Worm (Caenorhabditis elegans) whole organism, L1 larva: ENCODE data around the gene C54D10.4.

Experiments
- Y116A8C.19 ChIP-seq: sonication (generic microtip); optimal IDR thresholded peaks from 2 replicates; lab custom pipeline; 2016; ENCODE audit warnings: missing compliant biosample characterization, missing genetic modification characterization, borderline replicate concordance
- aha-1 ChIP-seq: fragments of 150-350 bp; optimal IDR thresholded peaks from 2 replicates; lab custom pipeline; 2014; ENCODE audit warnings: missing biosample characterization, missing genetic modification characterization
- alr-1 ChIP-seq: fragments of 200-800 bp; sonication (Bioruptor generic); optimal IDR thresholded peaks from 2 replicates; lab custom pipeline; 2018; ENCODE audit warnings: borderline replicate concordance, mild to moderate bottlenecking, missing genetic modification characterization, missing compliant biosample characterization
- ama-1 ChIP-seq: fragments of 150-350 bp; optimal IDR thresholded peaks from 2 replicates; lab custom pipeline; 2014
- blmp-1 ChIP-seq: fragments of 150-350 bp; optimal IDR thresholded peaks from 2 replicates; lab custom pipeline; 2014; ENCODE audit warnings: missing biosample characterization, missing genetic modification characterization
- ceh-63 ChIP-seq: fragments of 200-800 bp; sonication (Bioruptor generic); optimal IDR thresholded peaks from 2 replicates; lab custom pipeline; 2018; ENCODE audit warnings: mild to moderate bottlenecking, missing genetic modification characterization, missing compliant biosample characterization
- ceh-82 ChIP-seq, 3 experiments: fragments of 150-350 bp in 1 of 3; sonication (generic microtip) in 2 of 3; optimal IDR thresholded peaks; 2 replicates each; lab custom pipeline; 2014 to 2017; ENCODE audit warnings: missing biosample characterization in 3 of 3, missing genetic modification characterization in 3 of 3
- efl-1 ChIP-seq, 4 experiments: fragments of 150-350 bp; optimal IDR thresholded peaks in 3 of 4; peaks in 1 of 4; 1 replicate in 1 of 4; 2 replicates in 3 of 4; lab custom pipeline; 2014; ENCODE audit warnings: missing biosample characterization in 2 of 4, missing genetic modification characterization in 2 of 4, missing genetic modification reagents in 2 of 4
- efl-3 ChIP-seq: fragments of 200-800 bp; sonication (Bioruptor generic); optimal IDR thresholded peaks from 2 replicates; lab custom pipeline; 2018; ENCODE audit warnings: mild to moderate bottlenecking, missing genetic modification characterization, missing compliant biosample characterization
- egl-13 ChIP-seq: sonication (generic microtip); optimal IDR thresholded peaks from 2 replicates; lab custom pipeline; 2016; ENCODE audit warnings: missing genotype, missing genetic modification reagents, missing genetic modification characterization, missing compliant biosample characterization
- egl-27 ChIP-seq, 2 experiments: fragments of 150-350 bp in 1 of 2; sonication (generic microtip); optimal IDR thresholded peaks; 3 replicates each; lab custom pipeline; 2017 to 2018; ENCODE audit warnings: missing biosample characterization in 2 of 2, missing genetic modification characterization in 2 of 2, missing genetic modification reagents in 2 of 2
- elt-2 ChIP-seq: sonication (generic microtip); optimal IDR thresholded peaks from 2 replicates; lab custom pipeline; 2016; ENCODE audit warnings: missing genetic modification characterization, mild to moderate bottlenecking, inconsistent platforms, missing compliant biosample characterization, missing genetic modification reagents
- elt-3 ChIP-seq, 6 experiments: fragments of 150-350 bp in 1 of 6; sonication (generic microtip); optimal IDR thresholded peaks; 2 replicates each; lab custom pipeline; 2017 to 2018; ENCODE audit warnings: missing biosample characterization in 6 of 6, missing genetic modification characterization in 6 of 6, inconsistent platforms in 1 of 6
- fkh-4 ChIP-seq: sonication (generic microtip); optimal IDR thresholded peaks from 2 replicates; lab custom pipeline; 2016; ENCODE audit warnings: missing compliant biosample characterization, missing genetic modification characterization, borderline replicate concordance
- hlh-17 ChIP-seq: fragments of 200-800 bp; sonication (Bioruptor generic); optimal IDR thresholded peaks from 2 replicates; lab custom pipeline; 2018; ENCODE audit warnings: missing genetic modification characterization, mild to moderate bottlenecking, missing compliant biosample characterization, moderate library complexity, borderline replicate concordance
- hlh-4 ChIP-seq: sonication (generic microtip); optimal IDR thresholded peaks from 2 replicates; lab custom pipeline; 2016; ENCODE audit warnings: mild to moderate bottlenecking, missing genetic modification characterization, missing compliant biosample characterization
- isw-1 ChIP-seq: fragments of 200-800 bp; sonication (Bioruptor generic); IDR thresholded peaks from 2 replicates; pipeline ENCODE4 v1.3.6; 2022; ENCODE audit warnings: missing genetic modification characterization, missing compliant biosample characterization
- lin-14 ChIP-seq: fragments of 200-800 bp; sonication (Bioruptor generic); optimal IDR thresholded peaks from 2 replicates; lab custom pipeline; 2018; ENCODE audit warnings: mild to moderate bottlenecking, missing genetic modification characterization, moderate library complexity, missing compliant biosample characterization
- lin-15B ChIP-seq: fragments of 150-350 bp; sonication (generic microtip); optimal IDR thresholded peaks from 3 replicates; lab custom pipeline; 2014; ENCODE audit warnings: missing biosample characterization, missing genetic modification characterization
- lir-3 ChIP-seq: sonication (generic microtip); optimal IDR thresholded peaks from 2 replicates; lab custom pipeline; 2016; ENCODE audit warnings: mild to moderate bottlenecking, missing genetic modification characterization, moderate library complexity, missing compliant biosample characterization; ENCODE audit not compliant: poor library complexity
- mab-9 ChIP-seq: fragments of 200-800 bp; sonication (Bioruptor generic); IDR thresholded peaks from 2 replicates; pipeline ENCODE4 v1.3.6; 2022; ENCODE audit warnings: missing genetic modification reagents, missing genetic modification characterization, missing compliant biosample characterization
- mdl-1 ChIP-seq, 2 experiments: fragments of 150-350 bp; optimal IDR thresholded peaks; 2 replicates each; lab custom pipeline; 2014 to 2017; ENCODE audit warnings: missing biosample characterization in 2 of 2, missing genetic modification characterization in 2 of 2, inconsistent platforms in 1 of 2
- mef-2 ChIP-seq: fragments of 150-350 bp; optimal IDR thresholded peaks from 2 replicates; lab custom pipeline; 2014; ENCODE audit warnings: missing biosample characterization, missing genetic modification characterization
- mep-1 ChIP-seq: fragments of 150-350 bp; optimal IDR thresholded peaks from 2 replicates; lab custom pipeline; 2014; ENCODE audit warnings: missing biosample characterization, missing genetic modification characterization
- nhr-20 ChIP-seq: sonication (generic microtip); optimal IDR thresholded peaks from 2 replicates; lab custom pipeline; 2016; ENCODE audit warnings: mild to moderate bottlenecking, missing genetic modification characterization, missing compliant biosample characterization
- nhr-28 ChIP-seq: fragments of 150-350 bp; optimal IDR thresholded peaks from 2 replicates; lab custom pipeline; 2014; ENCODE audit warnings: missing biosample characterization, missing genetic modification characterization
- nhr-71 ChIP-seq: sonication (generic microtip); optimal IDR thresholded peaks from 2 replicates; lab custom pipeline; 2016; ENCODE audit warnings: mild to moderate bottlenecking, missing genetic modification characterization, moderate library complexity, missing compliant biosample characterization
- nhr-76 ChIP-seq: sonication (generic microtip); optimal IDR thresholded peaks from 2 replicates; lab custom pipeline; 2017; ENCODE audit warnings: missing biosample characterization, missing genetic modification characterization
- nhr-77 ChIP-seq: fragments of 150-350 bp; optimal IDR thresholded peaks from 2 replicates; lab custom pipeline; 2014; ENCODE audit warnings: missing biosample characterization, missing genetic modification characterization
- nhr-85 ChIP-seq: sonication (generic microtip); peaks from one replicate; lab custom pipeline; 2016; ENCODE audit warnings: missing genetic modification characterization, inconsistent platforms, missing compliant biosample characterization
- nhr-90 ChIP-seq: sonication (generic microtip); optimal IDR thresholded peaks from 2 replicates; lab custom pipeline; 2016; ENCODE audit warnings: mild to moderate bottlenecking, missing genetic modification characterization, missing compliant biosample characterization; ENCODE audit not compliant: poor library complexity
- snpc-4 ChIP-seq: fragments of 150-350 bp; optimal IDR thresholded peaks from 2 replicates; lab custom pipeline; 2014; ENCODE audit warnings: missing biosample characterization, missing genetic modification characterization
- snu-23 ChIP-seq: sonication (generic microtip); optimal IDR thresholded peaks from 2 replicates; lab custom pipeline; 2016; ENCODE audit warnings: missing genetic modification characterization, missing compliant biosample characterization
- sox-4 ChIP-seq: sonication (generic microtip); optimal IDR thresholded peaks from 2 replicates; lab custom pipeline; 2016; ENCODE audit warnings: missing genetic modification characterization, missing compliant biosample characterization
- sptf-1 ChIP-seq: fragments of 150-350 bp; optimal IDR thresholded peaks from 2 replicates; lab custom pipeline; 2014; ENCODE audit warnings: missing biosample characterization, missing genetic modification characterization
- tbx-2 ChIP-seq: sonication (generic microtip); optimal IDR thresholded peaks from 2 replicates; lab custom pipeline; 2016; ENCODE audit warnings: missing genetic modification characterization, missing compliant biosample characterization
- unc-130 ChIP-seq: fragments of 150-350 bp; optimal IDR thresholded peaks from 2 replicates; lab custom pipeline; 2017; ENCODE audit warnings: missing biosample characterization, missing genetic modification characterization, inconsistent platforms
- unc-30 ChIP-seq: sonication (generic microtip); optimal IDR thresholded peaks from 2 replicates; lab custom pipeline; 2017; ENCODE audit warnings: missing biosample characterization, missing genetic modification characterization
- unc-62 ChIP-seq: fragments of 150-350 bp; optimal IDR thresholded peaks from 2 replicates; lab custom pipeline; 2014; ENCODE audit warnings: missing biosample characterization, missing genetic modification reagents, missing genetic modification characterization
- vab-15 ChIP-seq: sonication (generic microtip); optimal IDR thresholded peaks from 2 replicates; lab custom pipeline; 2017; ENCODE audit warnings: missing genotype, mild to moderate bottlenecking, missing genetic modification characterization, missing compliant biosample characterization
- zag-1 ChIP-seq: fragments of 150-350 bp; optimal IDR thresholded peaks from 2 replicates; lab custom pipeline; 2014; ENCODE audit warnings: missing biosample characterization, missing genetic modification characterization
- zip-4 ChIP-seq: fragments of 200-800 bp; sonication (Bioruptor generic); optimal IDR thresholded peaks from 2 replicates; lab custom pipeline; 2018; ENCODE audit warnings: mild to moderate bottlenecking, missing genetic modification characterization, moderate library complexity, missing compliant biosample characterization

The C54D10.4 gene

ce11 chrV:12412321-12412720 is 8.4 kb downstream of the C54D10.4 start:
- no peak for TF ChIP-seq lin-15B (tag; lab: Kevin White, UChicago)
- no peak for TF ChIP-seq efl-1 (optimal IDR thresholded peaks at IDR 0.05; lab: Kevin White, UChicago)
- TF ChIP-seq efl-1 (GFP tag; optimal IDR thresholded peaks at IDR 0.05 in 1 of 2; lab: Kevin White, UChicago) = peak in 1 of 2 experiments; percentile 87

ce11 chrV:12411909-12412308 is 8.8 kb downstream of the C54D10.4 start, which contains the start of gene cdr-7:
Gene cdr-7 (minus strand): TSS chrV:12412113.
- TF ChIP-seq zag-1 (tag; lab: Kevin White, UChicago) (no peak), efl-3 (GFP tag; lab: Kevin White, UChicago) (no peak), lir-3 (tag; lab: Kevin White, UChicago) (no peak), lin-14 (GFP tag; lab: Kevin White, UChicago) (peak; percentile 41), egl-13 (tag; lab: Kevin White, UChicago) (no peak), nhr-20 (tag; lab: Kevin White, UChicago) (peak; percentile 0), fkh-4 (tag; lab: Kevin White, UChicago) (no peak), sptf-1 (tag; lab: Kevin White, UChicago) (no peak), elt-3 (tag; optimal IDR thresholded peaks at IDR 0.05; lab: Kevin White, UChicago) (peak in 3 of 6 experiments; percentile 7 to 80 (median 67)), nhr-85 (tag; lab: Kevin White, UChicago) (peak; percentile 86), snpc-4 (tag; lab: Kevin White, UChicago) (no peak), zip-4 (GFP tag; lab: Kevin White, UChicago) (no peak), mef-2 (no peak), lin-15B (tag; lab: Kevin White, UChicago) (no peak)

- TF ChIP-seq nhr-20 (tag; lab: Kevin White, UChicago) (peak; percentile 61), nhr-71 (tag; lab: Kevin White, UChicago) (peak; percentile 57), unc-62 (no peak), mab-9 (GFP tag; lab: Robert Waterston, UW) (no peak), snpc-4 (tag; lab: Kevin White, UChicago) (no peak), unc-130 (tag; lab: Kevin White, UChicago) (no peak), tbx-2 (tag; lab: Kevin White, UChicago) (peak; percentile 6), nhr-85 (tag; lab: Kevin White, UChicago) (peak; percentile 69), nhr-90 (peak; percentile 34), lin-14 (GFP tag; lab: Kevin White, UChicago) (peak; percentile 26), snu-23 (peak; percentile 17), elt-3 (tag; optimal IDR thresholded peaks at IDR 0.05; lab: Kevin White, UChicago) (no peak), sox-4 (tag; lab: Kevin White, UChicago) (no peak)
These were observed 10.2 kb downstream of the C54D10.4 start, which contains the start of gene hrg-2 for ce11 chrV:12410416-12411001. Gene hrg-2 (minus strand): TSS chrV:12410513.

- TF ChIP-seq elt-2 (no peak), nhr-77 (tag; lab: Kevin White, UChicago) (no peak), nhr-76 (tag; lab: Kevin White, UChicago) (no peak), sptf-1 (tag; lab: Kevin White, UChicago) (no peak), mdl-1 (tag; optimal IDR thresholded peaks at IDR 0.05; lab: Kevin White, UChicago) (no peak), alr-1 (tag; lab: Kevin White, UChicago) (no peak), vab-15 (tag; lab: Kevin White, UChicago) (no peak), hlh-4 (tag; lab: Kevin White, UChicago) (no peak), nhr-71 (tag; lab: Kevin White, UChicago) (peak; percentile 17), egl-27 (tag; optimal IDR thresholded peaks at IDR 0.05; lab: Kevin White, UChicago) (no peak), aha-1 (no peak), isw-1 (no peak), nhr-28 (tag; lab: Kevin White, UChicago) (peak; percentile 17), snpc-4 (tag; lab: Kevin White, UChicago) (no peak), unc-62 (no peak), unc-30 (no peak), mep-1 (tag; lab: Kevin White, UChicago) (no peak), blmp-1 (tag; lab: Kevin White, UChicago) (peak; percentile 48), efl-3 (GFP tag; lab: Kevin White, UChicago) (no peak), snu-23 (peak; percentile 37), lir-3 (tag; lab: Kevin White, UChicago) (no peak), nhr-90 (no peak), elt-3 (tag; optimal IDR thresholded peaks at IDR 0.05; lab: Kevin White, UChicago) (peak in 1 of 6 experiments; percentile 0), lin-14 (GFP tag; lab: Kevin White, UChicago) (peak; percentile 72), ceh-63 (no peak), Y116A8C.19 (tag; lab: Kevin White, UChicago) (no peak), sox-4 (tag; lab: Kevin White, UChicago) (no peak), hlh-17 (no peak), ceh-82 (tag; optimal IDR thresholded peaks at IDR 0.05; lab: Kevin White, UChicago) (peak in 1 of 3 experiments; percentile 12), ama-1 (no peak)
These were observed 11.7 kb downstream of the C54D10.4 start for ce11 chrV:12408996-12409395.
